Fruit fly (Drosophila melanogaster): ENCODE measurements around the gene ec.
"Not testable (repeated sequence)": the region's sequence is repeated elsewhere in the genome, so short reads cannot be mapped to it uniquely, and the experiment has no call there.

ec gene

dm6 chrX:3780884-3781283, 30.6 kb upstream of the ec start:
- TF ChIP-seq noc (tag; optimal IDR thresholded peaks at IDR 0.05), result no peak

- TF ChIP-seq noc (tag; optimal IDR thresholded peaks at IDR 0.05), result no peak
Observed at dm6 chrX:3788432-3788831, 23.1 kb upstream of the ec start.

dm6 chrX:3789284-3789683, 22.2 kb upstream of the ec start:
- TF ChIP-seq noc (tag; optimal IDR thresholded peaks at IDR 0.05), result no peak

- not testable (repeated sequence) for TF ChIP-seq noc (tag; optimal IDR thresholded peaks at IDR 0.05)
Observed at dm6 chrX:3789769-3790168, 21.7 kb upstream of the ec start, which contains the start of gene HIP-R. Gene HIP-R (plus strand): TSS chrX:3789969.

dm6 chrX:3792923-3793322, 18.6 kb upstream of the ec start, which contains the start of gene Crg-1:
Gene Crg-1 (plus strand): TSS chrX:3793223.
- TF ChIP-seq noc (tag; optimal IDR thresholded peaks at IDR 0.05), result not testable (repeated sequence)

- TF ChIP-seq noc (tag; optimal IDR thresholded peaks at IDR 0.05), result not testable (repeated sequence)
Observed at dm6 chrX:3798919-3799318, 12.6 kb upstream of the ec start, which contains the start of gene HIP. Gene HIP (plus strand): TSS chrX:3799150.

- not testable (repeated sequence) for TF ChIP-seq noc (tag; optimal IDR thresholded peaks at IDR 0.05)
Observed at dm6 chrX:3802016-3802415, 9.5 kb upstream of the ec start, which contains the start of gene fd3F. Gene fd3F (plus strand): TSS chrX:3802316.

- no peak for TF ChIP-seq noc (tag; optimal IDR thresholded peaks at IDR 0.05)
Observed at dm6 chrX:3808467-3808866, 3.0 kb upstream of the ec start.

dm6 chrX:3809085-3809484, 2.4 kb upstream of the ec start:
- TF ChIP-seq noc (tag; optimal IDR thresholded peaks at IDR 0.05), result no peak

- no peak for TF ChIP-seq noc (tag; optimal IDR thresholded peaks at IDR 0.05)
Observed at dm6 chrX:3815663-3816062, 4.2 kb downstream of the ec start.

- no peak for TF ChIP-seq noc (tag; optimal IDR thresholded peaks at IDR 0.05)
Observed at dm6 chrX:3819470-3819869, 8.0 kb downstream of the ec start.

dm6 chrX:3825069-3825468, 13.6 kb downstream of the ec start:
- no peak for TF ChIP-seq noc (tag; optimal IDR thresholded peaks at IDR 0.05)

- no peak for TF ChIP-seq noc (tag; optimal IDR thresholded peaks at IDR 0.05)
Observed at dm6 chrX:3827897-3828296, 16.4 kb downstream of the ec start, which contains the start of gene CG2901. Gene CG2901 (plus strand): TSS chrX:3828197.

dm6 chrX:3831761-3832160, 20.3 kb downstream of the ec start:
- TF ChIP-seq noc (tag; optimal IDR thresholded peaks at IDR 0.05), result no peak

- TF ChIP-seq noc (tag; optimal IDR thresholded peaks at IDR 0.05), result no peak
Observed at dm6 chrX:3832226-3832625, 20.7 kb downstream of the ec start.

dm6 chrX:3833109-3833657, 21.7 kb downstream of the ec start:
- no peak for TF ChIP-seq noc (tag; optimal IDR thresholded peaks at IDR 0.05)

dm6 chrX:3834955-3835763, 23.7 kb downstream of the ec start:
- no peak for TF ChIP-seq noc (tag; optimal IDR thresholded peaks at IDR 0.05)

Measured in whole organism, larva.